Worm (Caenorhabditis elegans) whole organism, L2 larva: Measurements from ENCODE around the gene F55G11.7.

Source experiments
- ama-1 ChIP-seq: fragments of 150-350 bp; optimal IDR thresholded peaks from 2 replicates; lab custom pipeline; 2018; ENCODE audit warnings: inconsistent platforms
- gmeb-1 ChIP-seq: fragments of 150-350 bp; optimal IDR thresholded peaks from 2 replicates; lab custom pipeline; 2014; ENCODE audit warnings: missing biosample characterization, missing genetic modification characterization
- nhr-23 ChIP-seq: fragments of 150-350 bp; optimal IDR thresholded peaks from 2 replicates; lab custom pipeline; 2014; ENCODE audit warnings: missing biosample characterization, missing genetic modification reagents, missing genetic modification characterization
- nhr-25 ChIP-seq: fragments of 150-350 bp; sonication (generic microtip); optimal IDR thresholded peaks from 3 replicates; lab custom pipeline; 2014; ENCODE audit warnings: missing biosample characterization, missing genetic modification characterization
- peb-1 ChIP-seq: fragments of 150-350 bp; optimal IDR thresholded peaks from 2 replicates; lab custom pipeline; 2014; ENCODE audit warnings: missing biosample characterization, missing genetic modification characterization
- unc-55 ChIP-seq: fragments of 150-350 bp; sonication (generic microtip); optimal IDR thresholded peaks from 3 replicates; lab custom pipeline; 2014; ENCODE audit warnings: missing biosample characterization, missing genetic modification reagents, missing genetic modification characterization
- unc-62 ChIP-seq: fragments of 150-350 bp; optimal IDR thresholded peaks from 2 replicates; lab custom pipeline; 2014; ENCODE audit warnings: missing biosample characterization, missing genetic modification reagents, missing genetic modification characterization
- ztf-1 ChIP-seq: fragments of 200-800 bp; sonication (Bioruptor generic); conservative IDR thresholded peaks from 2 replicates; pipeline ENCODE4 v1.3.6; 2022; ENCODE audit warnings: missing genetic modification characterization, missing compliant biosample characterization

DNA sequence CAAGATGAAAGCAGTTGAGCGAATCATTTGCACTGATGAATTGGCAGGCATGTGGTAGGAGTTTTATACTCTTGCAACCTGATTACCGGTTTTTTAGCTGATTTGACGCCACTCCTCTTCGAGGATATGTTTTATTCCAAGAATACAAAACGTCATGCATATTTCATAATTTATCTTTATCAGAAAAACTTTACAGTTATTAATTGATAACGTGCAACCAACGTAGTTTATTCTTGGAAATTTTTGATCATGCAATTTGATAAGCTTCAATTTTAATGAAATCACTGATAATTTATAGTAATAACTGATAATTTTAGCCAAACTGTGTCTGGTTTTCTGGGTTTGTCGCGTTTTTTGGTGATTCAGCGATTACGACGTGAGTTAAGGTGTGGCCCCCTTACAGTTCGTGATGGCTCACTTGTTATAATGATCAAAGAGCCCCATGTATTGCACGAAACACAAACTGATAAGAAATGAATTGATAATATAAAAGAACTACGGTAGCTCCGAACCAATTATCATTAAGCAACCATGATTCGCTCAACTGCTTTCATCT lies 23.9 kb upstream of the F55G11.7 start, which contains the start of the genes cld-1 and dod-21:
- TF ChIP-seq nhr-23 (tag; lab: Kevin White, UChicago) (no peak), nhr-25 (tag; lab: Kevin White, UChicago) (no peak), ama-1 (no peak), unc-62 (GFP tag; lab: Kevin White, UChicago) (no peak), peb-1 (no peak), ztf-1 (GFP tag; lab: Robert Waterston, UW) (no peak), gmeb-1 (tag; lab: Kevin White, UChicago) (peak; percentile 24), unc-55 (no peak)
